Fruit fly (Drosophila melanogaster): Measurements from ENCODE around the gene CG14933.

Gene CG14933

DNA sequence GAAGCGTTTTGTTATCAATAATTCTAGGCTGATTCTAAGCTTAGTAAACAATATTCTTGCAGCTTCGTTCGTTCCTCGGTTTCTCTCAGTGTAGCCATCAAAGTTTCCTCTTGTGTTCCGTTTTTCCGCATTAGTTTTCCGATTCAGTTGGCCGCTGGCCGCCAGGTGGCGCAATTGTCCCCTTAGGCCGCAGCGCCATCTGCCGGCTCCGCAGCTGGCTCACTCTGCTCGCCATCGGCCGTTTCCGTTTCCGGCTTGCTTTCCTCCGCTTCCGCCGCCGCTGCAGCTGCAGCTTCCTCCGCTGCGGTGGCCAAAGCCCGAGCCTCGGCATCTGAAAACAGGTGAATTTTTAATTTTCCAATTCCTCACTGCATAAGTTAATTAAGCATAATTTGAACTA lies 26.3 kb upstream of the CG14933 start (continued):
- TF ChIP-seq OdsH (GFP tag; optimal IDR thresholded peaks at IDR 0.05) (peak; percentile 66), CG11762 (GFP tag; optimal IDR thresholded peaks at IDR 0.05; ENCODE audit: insufficient read depth) (peak; percentile 62), salr (GFP tag; optimal IDR thresholded peaks at IDR 0.05) (peak; percentile 40 to 58), CG10669 (GFP tag; optimal IDR thresholded peaks at IDR 0.05) (peak; percentile 77), CG11902 (GFP tag; optimal IDR thresholded peaks at IDR 0.05) (no peak), CG8632 (GFP tag; optimal IDR thresholded peaks at IDR 0.05) (peak; percentile 23), CG6276 (GFP tag; optimal IDR thresholded peaks at IDR 0.05) (no peak), Hr39 (GFP tag; optimal IDR thresholded peaks at IDR 0.05) (no peak), dsx (GFP tag; optimal IDR thresholded peaks at IDR 0.05; ENCODE audit: poor library complexity, severe bottlenecking) (peak; percentile 24), svp (GFP tag) (peak; percentile 13), Lpt (GFP tag; optimal IDR thresholded peaks at IDR 0.05) (peak; percentile 33), Hr38 (GFP tag; optimal IDR thresholded peaks at IDR 0.05) (no peak), fkh (GFP tag; optimal IDR thresholded peaks at IDR 0.05) (peak; percentile 89), ss (GFP tag; optimal IDR thresholded peaks at IDR 0.05) (peak; percentile 65 to 81), CG16779 (tag; optimal IDR thresholded peaks at IDR 0.05) (peak; percentile 20), Smox (GFP tag; optimal IDR thresholded peaks at IDR 0.05) (peak; percentile 32), CG15336 (GFP tag; IDR thresholded peaks at IDR 0.05) (peak; percentile 25; the same call in 1 of the 2 replicates), Sox15 (GFP tag; optimal IDR thresholded peaks at IDR 0.05) (no peak), topi (GFP tag; optimal IDR thresholded peaks at IDR 0.05) (peak; percentile 60), CG9139 (GFP tag; optimal IDR thresholded peaks at IDR 0.05) (peak; percentile 81), CG10631 (GFP tag; optimal IDR thresholded peaks at IDR 0.05) (peak; percentile 3), net (GFP tag; optimal IDR thresholded peaks at IDR 0.05) (peak; percentile 59), CG7368 (GFP tag; optimal IDR thresholded peaks at IDR 0.05) (peak; percentile 79), fd59A (GFP tag; optimal IDR thresholded peaks at IDR 0.05) (peak; percentile 53)

- TF ChIP-seq Lpt (GFP tag; optimal IDR thresholded peaks at IDR 0.05) (no peak), achi (GFP tag; optimal IDR thresholded peaks at IDR 0.05) (no peak), CG10631 (GFP tag; optimal IDR thresholded peaks at IDR 0.05) (no peak), net (GFP tag; optimal IDR thresholded peaks at IDR 0.05) (no peak), pdm3 (GFP tag; optimal IDR thresholded peaks at IDR 0.05) (no peak), Sox102F (GFP tag; optimal IDR thresholded peaks at IDR 0.05) (no peak), svp (GFP tag) (no peak), Hr39 (GFP tag; optimal IDR thresholded peaks at IDR 0.05) (no peak), CG11762 (GFP tag; optimal IDR thresholded peaks at IDR 0.05; ENCODE audit: insufficient read depth) (no peak), CG11294 (GFP tag; IDR thresholded peaks at IDR 0.05) (no peak), fkh (GFP tag; optimal IDR thresholded peaks at IDR 0.05) (no peak), Sox15 (GFP tag; optimal IDR thresholded peaks at IDR 0.05) (no peak), spab (GFP tag; optimal IDR thresholded peaks at IDR 0.05) (no peak), CG8632 (GFP tag; optimal IDR thresholded peaks at IDR 0.05) (no peak), Smox (GFP tag; optimal IDR thresholded peaks at IDR 0.05) (no peak), eg (GFP tag; IDR thresholded peaks at IDR 0.05) (no peak), CG3919 (GFP tag; optimal IDR thresholded peaks at IDR 0.05) (no peak), CG9139 (GFP tag; optimal IDR thresholded peaks at IDR 0.05) (no peak), lz (GFP tag; optimal IDR thresholded peaks at IDR 0.05) (no peak), CG34406 (GFP tag; optimal IDR thresholded peaks at IDR 0.05) (no peak)
Measured at dm6 chr2L:11823470-11824162, 19.0 kb upstream of the CG14933 start.

- TF ChIP-seq acj6 (GFP tag; optimal IDR thresholded peaks at IDR 0.05) (no peak), CG31627 (GFP tag; optimal IDR thresholded peaks at IDR 0.05) (peak; percentile 26), Sox14 (GFP tag; optimal IDR thresholded peaks at IDR 0.05) (peak; percentile 21), cyc (GFP tag; optimal IDR thresholded peaks at IDR 0.05) (peak; percentile 28)
Measured at dm6 chr2L:11829277-11829676, 13.4 kb upstream of the CG14933 start, which contains the start of gene esc. Gene esc, minus strand, starts transcription at chr2L:11829405.
